Fruit fly (Drosophila melanogaster) whole organism: ENCODE measurements around the gene gukh.

ENCODE experiments used
- CG8478 ChIP-seq: fragments of >200 bp; optimal IDR thresholded peaks from 2 replicates; lab custom pipeline; 2018; ENCODE audit warnings: inconsistent platforms
- pan ChIP-seq: fragments of >200 bp; optimal IDR thresholded peaks from 2 replicates; lab custom pipeline; 2017
- psq ChIP-seq: fragments of >200 bp; optimal IDR thresholded peaks from 2 replicates; lab custom pipeline; 2017

DNA sequence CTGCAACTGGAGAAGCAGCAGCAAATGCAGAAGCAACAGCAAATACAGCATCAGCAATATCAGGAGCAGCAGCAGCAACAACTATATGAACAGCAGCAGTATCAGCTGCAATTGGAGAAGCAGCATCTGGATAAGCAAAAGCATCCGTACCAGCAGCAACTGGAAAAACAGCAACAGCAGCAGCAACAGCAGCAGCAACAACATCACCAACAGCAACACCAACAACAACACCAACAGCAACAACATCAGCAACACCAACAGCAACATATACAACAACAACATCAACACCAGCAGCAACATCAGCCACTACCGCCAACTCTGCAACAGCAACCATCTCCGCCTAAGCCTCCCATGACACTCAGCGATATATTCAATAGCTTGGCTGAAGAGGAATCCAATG, 56.9 kb downstream of the gukh start:
- TF ChIP-seq CG8478 (lab: Kevin White, UChicago), result no peak
- TF ChIP-seq psq, result no peak
- TF ChIP-seq pan, result no peak
